Fruit fly (Drosophila melanogaster) whole organism, prepupa: Measurements from ENCODE around the gene CG11714.

Experiments
- Blimp-1 ChIP-seq: fragments of 200-800 bp; sonication (Bioruptor generic); optimal IDR thresholded peaks from 3 replicates; lab custom pipeline; 2017; ENCODE audit warnings: missing biosample characterization, missing genetic modification characterization, mild to moderate bottlenecking, moderate library complexity, missing genetic modification reagents
- CG10631 ChIP-seq: fragments of 200-800 bp; sonication (Bioruptor generic); optimal IDR thresholded peaks from 2 replicates; lab custom pipeline; 2016; ENCODE audit warnings: missing biosample characterization, missing genetic modification characterization
- CG10669 ChIP-seq: fragments of 200-800 bp; sonication (Bioruptor generic); optimal IDR thresholded peaks from 3 replicates; lab custom pipeline; 2018; ENCODE audit warnings: missing biosample characterization, mild to moderate bottlenecking, missing genetic modification characterization, moderate library complexity
- CG11294 ChIP-seq: fragments of 200-800 bp; sonication (Bioruptor generic); IDR thresholded peaks from 2 replicates; pipeline ENCODE4 v1.3.6; 2022; ENCODE audit warnings: missing biosample characterization, missing genetic modification characterization
- CG11762 ChIP-seq: fragments of 200-800 bp; sonication (Bioruptor generic); optimal IDR thresholded peaks from 3 replicates; lab custom pipeline; 2016; ENCODE audit warnings: missing biosample characterization, missing genetic modification characterization; ENCODE audit not compliant: insufficient read depth
- CG1621 ChIP-seq: fragments of 200-800 bp; sonication (Bioruptor generic); optimal IDR thresholded peaks from 3 replicates; lab custom pipeline; 2018; ENCODE audit warnings: missing biosample characterization, mild to moderate bottlenecking, missing genetic modification characterization
- CG16779 ChIP-seq: fragments of 200-800 bp; sonication (Bioruptor generic); optimal IDR thresholded peaks from 3 replicates; lab custom pipeline; 2017; ENCODE audit warnings: missing biosample characterization, mild to moderate bottlenecking, missing genetic modification characterization
- CG34406 ChIP-seq: fragments of 200-800 bp; sonication (Bioruptor generic); optimal IDR thresholded peaks from 3 replicates; lab custom pipeline; 2016; ENCODE audit warnings: missing biosample characterization, missing genetic modification characterization
- CG3919 ChIP-seq: fragments of 200-800 bp; sonication (Bioruptor generic); optimal IDR thresholded peaks from 3 replicates; lab custom pipeline; 2016; ENCODE audit warnings: missing biosample characterization, missing genetic modification characterization
- CG6163 ChIP-seq: fragments of 200-800 bp; sonication (Bioruptor generic); IDR thresholded peaks from 3 replicates; pipeline ENCODE4 v1.3.6; 2022; ENCODE audit warnings: missing biosample characterization, missing genetic modification characterization
- CG6792 ChIP-seq: fragments of 200-800 bp; sonication (Bioruptor generic); optimal IDR thresholded peaks from 3 replicates; lab custom pipeline; 2016; ENCODE audit warnings: missing biosample characterization, missing genetic modification characterization
- CG6808 ChIP-seq: fragments of 200-800 bp; sonication (Bioruptor generic); optimal IDR thresholded peaks from 3 replicates; lab custom pipeline; 2017; ENCODE audit warnings: missing biosample characterization, missing genetic modification characterization, mild to moderate bottlenecking, moderate library complexity, missing genetic modification reagents
- CG8119 ChIP-seq: fragments of 200-800 bp; sonication (Bioruptor generic); IDR thresholded peaks from 3 replicates; pipeline ENCODE4 v1.3.6; 2022; ENCODE audit warnings: missing biosample characterization, missing genetic modification characterization
- CG8319 ChIP-seq: fragments of 200-800 bp; sonication (Bioruptor generic); optimal IDR thresholded peaks from 3 replicates; lab custom pipeline; 2016; ENCODE audit warnings: missing biosample characterization, missing genetic modification characterization
- CG8632 ChIP-seq: fragments of 200-800 bp; sonication (Bioruptor generic); optimal IDR thresholded peaks from 3 replicates; lab custom pipeline; 2016; ENCODE audit warnings: missing biosample characterization, missing genetic modification characterization
- CG9139 ChIP-seq: fragments of 200-800 bp; sonication (Bioruptor generic); optimal IDR thresholded peaks from 3 replicates; lab custom pipeline; 2017; ENCODE audit warnings: missing biosample characterization, mild to moderate bottlenecking, missing genetic modification characterization
- Eip75B ChIP-seq: fragments of 200-800 bp; sonication (Bioruptor generic); optimal IDR thresholded peaks from 3 replicates; lab custom pipeline; 2016; ENCODE audit warnings: missing biosample characterization, missing genetic modification characterization
- Eip78C ChIP-seq: fragments of 200-800 bp; sonication (Bioruptor generic); peaks from one replicate; lab custom pipeline; 2016; ENCODE audit warnings: missing biosample characterization, missing genetic modification characterization
- Eip93F ChIP-seq: fragments of 200-800 bp; sonication (Bioruptor generic); optimal IDR thresholded peaks from 2 replicates; lab custom pipeline; 2016; ENCODE audit warnings: missing biosample characterization, mild to moderate bottlenecking, missing genetic modification characterization
- Ets96B ChIP-seq: fragments of 200-800 bp; optimal IDR thresholded peaks from 2 replicates; lab custom pipeline; 2019; ENCODE audit warnings: missing biosample characterization, mild to moderate bottlenecking, missing genetic modification characterization, moderate library complexity
- Gug ChIP-seq: fragments of 200-800 bp; sonication (Bioruptor generic); IDR thresholded peaks from 2 replicates; pipeline ENCODE4 v1.3.6; 2022; ENCODE audit warnings: missing biosample characterization, missing genetic modification characterization
- Hr38 ChIP-seq: sonication (Bioruptor generic); optimal IDR thresholded peaks from 2 replicates; lab custom pipeline; 2016; ENCODE audit warnings: missing biosample characterization, missing genetic modification characterization
- Hr4 ChIP-seq: fragments of 200-800 bp; sonication (Bioruptor generic); optimal IDR thresholded peaks from 3 replicates; lab custom pipeline; 2016; ENCODE audit warnings: missing biosample characterization, missing genetic modification characterization
- Lpt ChIP-seq: fragments of 200-800 bp; sonication (Bioruptor generic); optimal IDR thresholded peaks from 3 replicates; lab custom pipeline; 2016; ENCODE audit warnings: missing biosample characterization, missing genetic modification characterization
- Met ChIP-seq: fragments of 200-800 bp; sonication (Bioruptor generic); optimal IDR thresholded peaks from 3 replicates; lab custom pipeline; 2016; ENCODE audit warnings: missing biosample characterization, missing genetic modification characterization
- OdsH ChIP-seq: fragments of 200-800 bp; sonication (Bioruptor generic); optimal IDR thresholded peaks from 3 replicates; lab custom pipeline; 2016; ENCODE audit warnings: missing biosample characterization, missing genetic modification characterization
- Sox102F ChIP-seq: fragments of 200-800 bp; sonication (Bioruptor generic); optimal IDR thresholded peaks from 2 replicates; lab custom pipeline; 2016; ENCODE audit warnings: missing biosample characterization, mild to moderate bottlenecking, missing genetic modification characterization
- Sox14 ChIP-seq: fragments of 200-800 bp; sonication (Bioruptor generic); optimal IDR thresholded peaks from 3 replicates; lab custom pipeline; 2016; ENCODE audit warnings: missing biosample characterization, missing genetic modification characterization
- Sox15 ChIP-seq: fragments of 200-800 bp; sonication (Bioruptor generic); optimal IDR thresholded peaks from 3 replicates; lab custom pipeline; 2016; ENCODE audit warnings: missing biosample characterization, missing genetic modification characterization
- cyc ChIP-seq: fragments of 200-800 bp; sonication (Bioruptor generic); optimal IDR thresholded peaks from 3 replicates; lab custom pipeline; 2016; ENCODE audit warnings: missing biosample characterization, missing genetic modification characterization
- dac ChIP-seq: fragments of 200-800 bp; sonication (Bioruptor generic); optimal IDR thresholded peaks from 2 replicates; lab custom pipeline; 2017; ENCODE audit warnings: missing biosample characterization, mild to moderate bottlenecking, missing genetic modification characterization
- dsx ChIP-seq: fragments of 200-800 bp; optimal IDR thresholded peaks from 3 replicates; lab custom pipeline; 2019; ENCODE audit warnings: missing biosample characterization, mild to moderate bottlenecking, missing genetic modification characterization, moderate library complexity; ENCODE audit not compliant: poor library complexity, severe bottlenecking
- eg ChIP-seq: fragments of 200-800 bp; sonication (Bioruptor generic); IDR thresholded peaks from 3 replicates; pipeline ENCODE4 v1.3.6; 2022; ENCODE audit warnings: missing biosample characterization, missing genetic modification characterization
- esn ChIP-seq: fragments of 200-800 bp; sonication (Bioruptor generic); optimal IDR thresholded peaks from 2 replicates; lab custom pipeline; 2016; ENCODE audit warnings: missing biosample characterization, mild to moderate bottlenecking, missing genetic modification characterization, moderate library complexity
- fd59A ChIP-seq: fragments of 200-800 bp; sonication (Bioruptor generic); optimal IDR thresholded peaks from 2 replicates; lab custom pipeline; 2017; ENCODE audit warnings: missing biosample characterization, mild to moderate bottlenecking, missing genetic modification characterization, missing genetic modification reagents
- fd85E ChIP-seq: fragments of 200-800 bp; sonication (Bioruptor generic); optimal IDR thresholded peaks from 3 replicates; lab custom pipeline; 2016; ENCODE audit warnings: missing biosample characterization, missing genetic modification characterization
- fkh ChIP-seq: fragments of 200-800 bp; sonication (Bioruptor generic); optimal IDR thresholded peaks from 3 replicates; lab custom pipeline; 2017; ENCODE audit warnings: missing biosample characterization, mild to moderate bottlenecking, missing genetic modification characterization, moderate library complexity
- lz ChIP-seq: fragments of 200-800 bp; sonication (Bioruptor generic); optimal IDR thresholded peaks from 3 replicates; lab custom pipeline; 2016; ENCODE audit warnings: missing biosample characterization, missing genetic modification characterization
- net ChIP-seq: fragments of 200-800 bp; sonication (Bioruptor generic); optimal IDR thresholded peaks from 3 replicates; lab custom pipeline; 2016; ENCODE audit warnings: missing biosample characterization, missing genetic modification characterization
- pdm3 ChIP-seq: fragments of 200-800 bp; sonication (Bioruptor generic); optimal IDR thresholded peaks from 3 replicates; lab custom pipeline; 2016; ENCODE audit warnings: missing biosample characterization, missing genetic modification characterization
- spab ChIP-seq: fragments of 200-800 bp; sonication (Bioruptor generic); optimal IDR thresholded peaks from 2 replicates; lab custom pipeline; 2017; ENCODE audit warnings: missing biosample characterization, mild to moderate bottlenecking, missing genetic modification characterization, missing genetic modification reagents
- ss ChIP-seq, 2 experiments: fragments of 200-800 bp; sonication (Bioruptor generic); optimal IDR thresholded peaks; 2 replicates in 1 of 2; 3 replicates in 1 of 2; lab custom pipeline; 2017 to 2018; ENCODE audit warnings: mild to moderate bottlenecking in 2 of 2, missing biosample characterization in 2 of 2, missing genetic modification characterization in 2 of 2, moderate library complexity in 1 of 2
- svp ChIP-seq: fragments of 200-800 bp; sonication (Bioruptor generic); peaks from one replicate; lab custom pipeline; 2016; ENCODE audit warnings: missing biosample characterization, missing genetic modification characterization
- topi ChIP-seq: fragments of 200-800 bp; sonication (Bioruptor generic); optimal IDR thresholded peaks from 3 replicates; lab custom pipeline; 2016; ENCODE audit warnings: missing biosample characterization, missing genetic modification characterization
- vri ChIP-seq: fragments of 200-800 bp; sonication (Bioruptor generic); optimal IDR thresholded peaks from 3 replicates; lab custom pipeline; 2016; ENCODE audit warnings: missing biosample characterization, mild to moderate bottlenecking, missing genetic modification characterization

The CG11714 gene

DNA sequence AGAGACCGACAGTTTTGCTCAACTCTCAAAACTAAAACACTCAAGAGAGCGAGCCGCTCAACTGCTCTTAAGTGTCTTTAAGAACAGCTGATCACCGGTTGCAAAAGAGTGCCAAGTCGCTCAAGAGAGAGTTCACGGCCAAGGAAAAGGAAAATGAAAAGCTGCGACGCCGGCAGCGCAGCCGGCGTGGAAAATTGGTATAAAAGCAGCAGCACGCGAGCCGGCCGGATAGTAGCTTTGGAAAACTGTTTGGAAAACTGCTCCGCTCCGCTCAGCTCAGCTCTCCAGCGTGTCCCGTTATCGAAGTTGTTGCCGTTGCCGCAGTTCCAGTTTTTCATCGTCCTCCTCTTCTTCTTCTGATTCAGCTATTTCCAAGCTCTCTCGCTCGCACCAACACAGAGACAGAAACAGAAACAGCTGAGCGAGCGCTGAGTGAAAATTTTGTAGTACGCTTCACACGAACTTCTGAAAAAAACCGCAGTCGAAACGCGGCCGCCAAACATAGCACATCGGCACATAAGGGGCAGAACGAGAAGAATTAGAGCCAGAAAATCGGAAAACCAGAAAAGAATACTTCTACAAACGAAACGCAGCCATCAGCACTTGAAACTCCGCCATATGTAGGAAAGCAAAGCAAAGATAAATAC is 35.1 kb downstream of the CG11714 start, which contains the start of gene chrb (continued):
- TF ChIP-seq CG34406 (GFP tag; lab: Kevin White, UChicago) (peak; percentile 30), OdsH (GFP tag; lab: Kevin White, UChicago) (no peak), fkh (GFP tag; lab: Kevin White, UChicago) (peak; percentile 49), Sox102F (GFP tag; lab: Kevin White, UChicago) (peak; percentile 55), CG8319 (GFP tag; lab: Kevin White, UChicago) (no peak), Sox15 (GFP tag; lab: Kevin White, UChicago) (no peak), CG10669 (GFP tag; lab: Kevin White, UChicago) (peak; percentile 3), dac (no peak), Met (GFP tag; lab: Kevin White, UChicago) (peak; percentile 14), CG6808 (GFP tag; lab: Kevin White, UChicago) (peak; percentile 56), CG3919 (peak; percentile 47), CG1621 (tag; lab: Kevin White, UChicago) (peak; percentile 50), CG8119 (GFP tag; lab: Robert Waterston, UW) (peak; percentile 69), CG11762 (no peak), eg (GFP tag; lab: Robert Waterston, UW) (peak; percentile 78; the same call in 1 of the 3 replicates), net (GFP tag; lab: Kevin White, UChicago) (peak; percentile 73), spab (GFP tag; lab: Kevin White, UChicago) (peak; percentile 43), CG10631 (GFP tag; lab: Kevin White, UChicago) (no peak), esn (GFP tag; lab: Kevin White, UChicago) (peak; percentile 53), CG6792 (peak; percentile 23)

dm6 chr3L:11485956-11486609 is 36.4 kb downstream of the CG11714 start:
- TF ChIP-seq pdm3 = peak; percentile 12
- peak; percentile 12 for TF ChIP-seq CG10669 (GFP tag; lab: Kevin White, UChicago)
- peak; percentile 4 for TF ChIP-seq CG34406 (GFP tag; lab: Kevin White, UChicago)
- TF ChIP-seq net (GFP tag; lab: Kevin White, UChicago) = no peak
- peak; percentile 9 for TF ChIP-seq topi (GFP tag; lab: Kevin White, UChicago)
- TF ChIP-seq Ets96B = peak; percentile 2
- TF ChIP-seq Sox15 (GFP tag; lab: Kevin White, UChicago) = peak; percentile 10
- no peak for TF ChIP-seq CG11762
- TF ChIP-seq spab (GFP tag; lab: Kevin White, UChicago) = no peak
- TF ChIP-seq Eip93F = no peak
- no peak for TF ChIP-seq fd59A
- no peak for TF ChIP-seq CG11294 (GFP tag; lab: Robert Waterston, UW)
- peak; percentile 10 for TF ChIP-seq CG6792
- TF ChIP-seq CG8632 (GFP tag; lab: Kevin White, UChicago) = peak; percentile 22
- TF ChIP-seq dac = no peak
- TF ChIP-seq Sox14 (GFP tag; lab: Kevin White, UChicago) = no peak
- TF ChIP-seq dsx (GFP tag; lab: Kevin White, UChicago) = no peak
- no peak for TF ChIP-seq CG16779 (tag; lab: Kevin White, UChicago)
- TF ChIP-seq vri = no peak
- peak; percentile 78 for TF ChIP-seq Eip78C (GFP tag; lab: Kevin White, UChicago)
- peak; percentile 34; the same call in 1 of the 3 replicates for TF ChIP-seq CG6163 (GFP tag; lab: Robert Waterston, UW)
- TF ChIP-seq lz = peak; percentile 3
- TF ChIP-seq CG8319 (GFP tag; lab: Kevin White, UChicago) = peak; percentile 11
- TF ChIP-seq CG3919 = no peak
- TF ChIP-seq Lpt = no peak
- peak; percentile 39 for TF ChIP-seq Hr4 (GFP tag; lab: Kevin White, UChicago)
- peak; percentile 41 for TF ChIP-seq OdsH (GFP tag; lab: Kevin White, UChicago)
- TF ChIP-seq fd85E (GFP tag; lab: Kevin White, UChicago) = no peak
- TF ChIP-seq svp (GFP tag; lab: Kevin White, UChicago) = peak; percentile 48
- peak; percentile 12 for TF ChIP-seq Eip75B
- no peak for TF ChIP-seq cyc (GFP tag; lab: Kevin White, UChicago)
- peak; percentile 28; the same call in 1 of the 3 replicates for TF ChIP-seq CG8119 (GFP tag; lab: Robert Waterston, UW)
- TF ChIP-seq Gug (GFP tag; lab: Robert Waterston, UW) = no peak
- no peak for TF ChIP-seq ss (GFP tag; optimal IDR thresholded peaks at IDR 0.05; lab: Kevin White, UChicago)
- TF ChIP-seq Blimp-1 = no peak
- TF ChIP-seq esn (GFP tag; lab: Kevin White, UChicago) = peak; percentile 46
- TF ChIP-seq fkh (GFP tag; lab: Kevin White, UChicago) = no peak
- TF ChIP-seq Hr38 (GFP tag; lab: Kevin White, UChicago) = no peak
- TF ChIP-seq CG6808 (GFP tag; lab: Kevin White, UChicago) = no peak
- no peak for TF ChIP-seq CG9139 (GFP tag; lab: Kevin White, UChicago)
